Worm (Caenorhabditis elegans) whole organism, L1 larva: Measurements from ENCODE around the gene F52B11.2.
A peak's percentile ranks its signal among the peaks of the same experiment; 100 is the strongest.

Experiments used
- C16A3.4 ChIP-seq: fragments of 150-350 bp; optimal IDR thresholded peaks from 2 replicates; lab custom pipeline; 2014; ENCODE audit warnings: missing biosample characterization, missing genetic modification characterization
- Y116A8C.19 ChIP-seq: sonication (generic microtip); optimal IDR thresholded peaks from 2 replicates; lab custom pipeline; 2016; ENCODE audit warnings: missing compliant biosample characterization, missing genetic modification characterization, borderline replicate concordance
- aha-1 ChIP-seq: fragments of 150-350 bp; optimal IDR thresholded peaks from 2 replicates; lab custom pipeline; 2014; ENCODE audit warnings: missing biosample characterization, missing genetic modification characterization
- ceh-63 ChIP-seq: fragments of 200-800 bp; sonication (Bioruptor generic); optimal IDR thresholded peaks from 2 replicates; lab custom pipeline; 2018; ENCODE audit warnings: mild to moderate bottlenecking, missing genetic modification characterization, missing compliant biosample characterization
- ceh-8 ChIP-seq: fragments of 200-800 bp; sonication (Bioruptor generic); optimal IDR thresholded peaks from 2 replicates; lab custom pipeline; 2018; ENCODE audit warnings: mild to moderate bottlenecking, missing genetic modification characterization, moderate library complexity, missing compliant biosample characterization
- ceh-88 ChIP-seq: fragments of 200-800 bp; sonication (Bioruptor generic); IDR thresholded peaks from 2 replicates; pipeline ENCODE4 v1.3.6; 2022; ENCODE audit warnings: missing genetic modification characterization, missing compliant biosample characterization
- dpl-1 ChIP-seq, 3 experiments: fragments of 150-350 bp in 2 of 3; sonication (generic microtip) in 1 of 3; optimal IDR thresholded peaks; 2 replicates each; lab custom pipeline; 2014 to 2017; ENCODE audit warnings: missing biosample characterization in 3 of 3, missing genetic modification characterization in 3 of 3, missing genetic modification reagents in 3 of 3
- dsc-1 ChIP-seq: sonication (generic microtip); optimal IDR thresholded peaks from 2 replicates; lab custom pipeline; 2016; ENCODE audit warnings: mild to moderate bottlenecking, missing genetic modification characterization, missing compliant biosample characterization
- efl-1 ChIP-seq, 4 experiments: fragments of 150-350 bp; optimal IDR thresholded peaks in 3 of 4; peaks in 1 of 4; 1 replicate in 1 of 4; 2 replicates in 3 of 4; lab custom pipeline; 2014; ENCODE audit warnings: missing biosample characterization in 2 of 4, missing genetic modification characterization in 2 of 4, missing genetic modification reagents in 2 of 4
- elt-2 ChIP-seq: sonication (generic microtip); optimal IDR thresholded peaks from 2 replicates; lab custom pipeline; 2016; ENCODE audit warnings: missing genetic modification characterization, mild to moderate bottlenecking, inconsistent platforms, missing compliant biosample characterization, missing genetic modification reagents
- elt-3 ChIP-seq, 6 experiments: fragments of 150-350 bp in 1 of 6; sonication (generic microtip); optimal IDR thresholded peaks; 2 replicates each; lab custom pipeline; 2017 to 2018; ENCODE audit warnings: missing biosample characterization in 6 of 6, missing genetic modification characterization in 6 of 6, inconsistent platforms in 1 of 6
- fkh-8 ChIP-seq: sonication (generic microtip); optimal IDR thresholded peaks from 2 replicates; lab custom pipeline; 2016; ENCODE audit warnings: mild to moderate bottlenecking, missing genetic modification characterization, missing compliant biosample characterization
- fos-1 ChIP-seq: fragments of 150-350 bp; optimal IDR thresholded peaks from 2 replicates; lab custom pipeline; 2014; ENCODE audit warnings: missing biosample characterization, missing genetic modification characterization
- hlh-17 ChIP-seq: fragments of 200-800 bp; sonication (Bioruptor generic); optimal IDR thresholded peaks from 2 replicates; lab custom pipeline; 2018; ENCODE audit warnings: missing genetic modification characterization, mild to moderate bottlenecking, missing compliant biosample characterization, moderate library complexity, borderline replicate concordance
- jun-1 ChIP-seq: fragments of 150-350 bp; optimal IDR thresholded peaks from 2 replicates; lab custom pipeline; 2014; ENCODE audit warnings: missing biosample characterization, missing genetic modification reagents, missing genetic modification characterization
- lin-13 ChIP-seq: fragments of 150-350 bp; optimal IDR thresholded peaks from 2 replicates; lab custom pipeline; 2014; ENCODE audit warnings: missing biosample characterization, missing genetic modification reagents, missing genetic modification characterization
- lin-14 ChIP-seq: fragments of 200-800 bp; sonication (Bioruptor generic); optimal IDR thresholded peaks from 2 replicates; lab custom pipeline; 2018; ENCODE audit warnings: mild to moderate bottlenecking, missing genetic modification characterization, moderate library complexity, missing compliant biosample characterization
- lin-35 ChIP-seq, 2 experiments: fragments of 150-350 bp; optimal IDR thresholded peaks; 2 replicates each; lab custom pipeline; 2014; ENCODE audit warnings: missing biosample characterization in 2 of 2, missing genetic modification characterization in 2 of 2, missing genetic modification reagents in 2 of 2
- lin-39 ChIP-seq: fragments of 150-350 bp; optimal IDR thresholded peaks from 2 replicates; lab custom pipeline; 2014; ENCODE audit warnings: missing biosample characterization, missing genetic modification reagents, missing genetic modification characterization
- nhr-12 ChIP-seq: sonication (generic microtip); optimal IDR thresholded peaks from 2 replicates; lab custom pipeline; 2017; ENCODE audit warnings: missing biosample characterization, missing genetic modification characterization
- nhr-19 ChIP-seq: fragments of 200-800 bp; sonication (Bioruptor generic); conservative IDR thresholded peaks from 2 replicates; pipeline ENCODE4 v1.3.6; 2022; ENCODE audit warnings: missing genetic modification characterization, missing compliant biosample characterization
- nhr-20 ChIP-seq: sonication (generic microtip); optimal IDR thresholded peaks from 2 replicates; lab custom pipeline; 2016; ENCODE audit warnings: mild to moderate bottlenecking, missing genetic modification characterization, missing compliant biosample characterization
- nhr-237 ChIP-seq: fragments of 150-350 bp; optimal IDR thresholded peaks from 2 replicates; lab custom pipeline; 2014; ENCODE audit warnings: missing biosample characterization, missing genetic modification characterization
- nhr-28 ChIP-seq: fragments of 150-350 bp; optimal IDR thresholded peaks from 2 replicates; lab custom pipeline; 2014; ENCODE audit warnings: missing biosample characterization, missing genetic modification characterization
- nhr-47 ChIP-seq: sonication (generic microtip); optimal IDR thresholded peaks from 2 replicates; lab custom pipeline; 2016; ENCODE audit warnings: mild to moderate bottlenecking, missing genetic modification characterization, moderate library complexity, missing compliant biosample characterization
- nhr-71 ChIP-seq: sonication (generic microtip); optimal IDR thresholded peaks from 2 replicates; lab custom pipeline; 2016; ENCODE audit warnings: mild to moderate bottlenecking, missing genetic modification characterization, moderate library complexity, missing compliant biosample characterization
- nhr-90 ChIP-seq: sonication (generic microtip); optimal IDR thresholded peaks from 2 replicates; lab custom pipeline; 2016; ENCODE audit warnings: mild to moderate bottlenecking, missing genetic modification characterization, missing compliant biosample characterization; ENCODE audit not compliant: poor library complexity
- pqm-1 ChIP-seq: sonication (generic microtip); optimal IDR thresholded peaks from 3 replicates; lab custom pipeline; 2017; ENCODE audit warnings: missing biosample characterization, missing genetic modification characterization
- rnt-1 ChIP-seq: sonication (generic microtip); optimal IDR thresholded peaks from 2 replicates; lab custom pipeline; 2016; ENCODE audit warnings: mild to moderate bottlenecking, missing genetic modification characterization, moderate library complexity, missing compliant biosample characterization
- skn-1 ChIP-seq: fragments of 150-350 bp; optimal IDR thresholded peaks from 2 replicates; lab custom pipeline; 2014; ENCODE audit warnings: missing biosample characterization, missing genetic modification characterization
- snu-23 ChIP-seq: sonication (generic microtip); optimal IDR thresholded peaks from 2 replicates; lab custom pipeline; 2016; ENCODE audit warnings: missing genetic modification characterization, missing compliant biosample characterization
- sptf-1 ChIP-seq: fragments of 150-350 bp; optimal IDR thresholded peaks from 2 replicates; lab custom pipeline; 2014; ENCODE audit warnings: missing biosample characterization, missing genetic modification characterization
- swsn-7 ChIP-seq: sonication (generic microtip); optimal IDR thresholded peaks from 2 replicates; lab custom pipeline; 2016; ENCODE audit warnings: missing genetic modification characterization, missing compliant biosample characterization
- unc-30 ChIP-seq: sonication (generic microtip); optimal IDR thresholded peaks from 2 replicates; lab custom pipeline; 2017; ENCODE audit warnings: missing biosample characterization, missing genetic modification characterization
- vab-15 ChIP-seq: sonication (generic microtip); optimal IDR thresholded peaks from 2 replicates; lab custom pipeline; 2017; ENCODE audit warnings: missing genotype, mild to moderate bottlenecking, missing genetic modification characterization, missing compliant biosample characterization
- zag-1 ChIP-seq: fragments of 150-350 bp; optimal IDR thresholded peaks from 2 replicates; lab custom pipeline; 2014; ENCODE audit warnings: missing biosample characterization, missing genetic modification characterization
- zip-4 ChIP-seq: fragments of 200-800 bp; sonication (Bioruptor generic); optimal IDR thresholded peaks from 2 replicates; lab custom pipeline; 2018; ENCODE audit warnings: mild to moderate bottlenecking, missing genetic modification characterization, moderate library complexity, missing compliant biosample characterization
- ztf-11 ChIP-seq, 2 experiments: sonication (generic microtip); optimal IDR thresholded peaks; 2 replicates each; lab custom pipeline; 2016 to 2017; ENCODE audit warnings: missing genetic modification characterization in 2 of 2, missing biosample characterization in 1 of 2, missing compliant biosample characterization in 1 of 2
- ztf-4 ChIP-seq: fragments of 150-350 bp; optimal IDR thresholded peaks from 2 replicates; lab custom pipeline; 2014; ENCODE audit warnings: missing biosample characterization, missing genetic modification characterization

Gene F52B11.2

DNA sequence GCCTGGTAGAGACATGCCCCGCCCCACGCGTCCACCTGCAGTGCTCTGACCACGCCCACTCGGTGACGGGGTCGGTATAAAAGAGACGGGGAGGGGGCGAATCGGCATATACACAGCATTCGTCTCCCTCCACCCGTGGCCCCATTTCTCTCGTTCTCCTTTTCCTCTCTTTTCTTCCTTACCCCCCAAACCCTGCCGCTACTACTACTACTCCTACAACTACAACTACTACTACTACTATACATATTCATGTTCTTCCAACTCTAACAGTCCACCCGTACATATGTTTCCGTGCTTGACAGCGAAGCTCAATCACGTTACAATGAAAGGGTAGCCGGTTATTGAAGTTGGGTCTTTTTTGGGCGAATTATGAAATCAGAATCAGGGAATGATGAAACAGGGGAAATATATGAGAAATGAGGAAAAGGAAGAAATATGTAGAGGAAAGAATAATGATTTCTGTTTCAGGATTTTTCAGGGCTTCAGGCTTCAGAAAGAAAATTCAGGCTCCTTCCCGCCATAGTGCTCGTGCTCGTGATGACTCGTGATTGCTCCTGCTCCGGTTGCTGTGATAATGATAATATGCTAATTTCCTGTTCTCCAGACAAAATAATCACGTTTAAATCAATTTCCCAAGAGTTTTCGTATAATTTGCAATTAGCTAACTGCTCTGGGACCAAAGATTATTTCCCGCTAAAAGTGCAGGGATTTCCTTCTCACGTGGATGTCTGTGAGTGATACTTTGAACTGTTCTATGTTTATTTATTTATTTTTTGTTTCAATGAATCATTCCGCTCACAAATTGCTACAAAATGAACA lies 49.4 kb upstream of the F52B11.2 start (continued):
- TF ChIP-seq ztf-11 (tag; optimal IDR thresholded peaks at IDR 0.05; lab: Kevin White, UChicago) (peak; percentile 70 to 85), jun-1 (tag; lab: Kevin White, UChicago) (peak; percentile 81), ceh-8 (GFP tag; lab: Kevin White, UChicago) (peak; percentile 56), ceh-63 (peak; percentile 94), dsc-1 (peak; percentile 81), C16A3.4 (tag; lab: Kevin White, UChicago) (peak; percentile 69), elt-2 (tag; lab: Kevin White, UChicago) (peak; percentile 38), nhr-12 (peak; percentile 59), lin-14 (GFP tag; lab: Kevin White, UChicago) (peak; percentile 74), ceh-88 (GFP tag; lab: Robert Waterston, UW) (peak; percentile 76), unc-30 (tag; lab: Kevin White, UChicago) (peak; percentile 81), elt-3 (tag; optimal IDR thresholded peaks at IDR 0.05; lab: Kevin White, UChicago) (peak in 2 of 6 experiments; percentile 16 to 67), vab-15 (peak; percentile 59), ztf-4 (tag; lab: Kevin White, UChicago) (peak; percentile 88), swsn-7 (tag; lab: Kevin White, UChicago) (peak; percentile 88), nhr-20 (tag; lab: Kevin White, UChicago) (peak; percentile 55), fos-1 (tag; lab: Kevin White, UChicago) (peak; percentile 70), rnt-1 (tag; lab: Kevin White, UChicago) (peak; percentile 78), zip-4 (GFP tag; lab: Kevin White, UChicago) (peak; percentile 76), snu-23 (peak; percentile 88), nhr-19 (GFP tag; lab: Robert Waterston, UW) (peak; percentile 61), lin-13 (GFP tag; lab: Kevin White, UChicago) (peak; percentile 69), sptf-1 (tag; lab: Kevin White, UChicago) (no peak), fkh-8 (tag; lab: Kevin White, UChicago) (peak; percentile 83), skn-1 (peak; percentile 53), zag-1 (tag; lab: Kevin White, UChicago) (peak; percentile 70), nhr-28 (tag; lab: Kevin White, UChicago) (no peak), lin-39 (tag; lab: Kevin White, UChicago) (peak; percentile 23), Y116A8C.19 (tag; lab: Kevin White, UChicago) (no peak), dpl-1 (GFP tag; optimal IDR thresholded peaks at IDR 0.05; lab: Kevin White, UChicago) (peak; percentile 0 to 30 (median 5)), nhr-47 (tag; lab: Kevin White, UChicago) (peak; percentile 85), lin-35 (GFP tag; optimal IDR thresholded peaks at IDR 0.05; lab: Kevin White, UChicago) (peak; percentile 67 to 77), aha-1 (tag; lab: Kevin White, UChicago) (peak; percentile 38), hlh-17 (GFP tag; lab: Kevin White, UChicago) (peak; percentile 98), nhr-237 (tag; lab: Kevin White, UChicago) (no peak), nhr-90 (tag; lab: Kevin White, UChicago) (peak; percentile 56), nhr-71 (tag; lab: Kevin White, UChicago) (peak; percentile 70), pqm-1 (tag; lab: Kevin White, UChicago) (peak; percentile 67)

DNA sequence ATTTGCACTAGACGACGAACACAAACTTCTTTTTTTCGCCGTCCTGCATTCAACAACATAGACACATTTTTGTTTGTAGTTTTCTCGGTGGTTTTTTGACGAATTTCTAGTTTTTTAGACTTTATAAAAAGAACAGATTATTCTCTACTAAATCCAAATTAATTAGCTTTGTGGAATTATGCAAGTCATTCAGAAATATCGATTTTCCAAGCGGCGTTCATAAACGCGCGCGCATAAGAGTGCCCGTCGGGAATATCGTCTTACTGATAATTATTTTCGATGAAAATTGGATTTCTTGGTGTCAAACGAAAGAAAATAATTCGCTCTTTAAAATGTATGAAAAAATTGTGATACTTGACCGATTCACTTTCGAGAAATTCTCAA lies 48.8 kb upstream of the F52B11.2 start:
- TF ChIP-seq dsc-1 = no peak
- no peak for TF ChIP-seq ztf-4 (tag; lab: Kevin White, UChicago)
- no peak for TF ChIP-seq efl-1 (optimal IDR thresholded peaks at IDR 0.05; lab: Kevin White, UChicago)
- TF ChIP-seq efl-1 (GFP tag; optimal IDR thresholded peaks at IDR 0.05 in 1 of 2; lab: Kevin White, UChicago) = peak in 1 of 2 experiments; percentile 82
